Worm (Caenorhabditis elegans): ENCODE data around the gene nspc-17.
A peak's percentile ranks its signal among the peaks of the same experiment; 100 is the strongest.

nspc-17 gene

DNA sequence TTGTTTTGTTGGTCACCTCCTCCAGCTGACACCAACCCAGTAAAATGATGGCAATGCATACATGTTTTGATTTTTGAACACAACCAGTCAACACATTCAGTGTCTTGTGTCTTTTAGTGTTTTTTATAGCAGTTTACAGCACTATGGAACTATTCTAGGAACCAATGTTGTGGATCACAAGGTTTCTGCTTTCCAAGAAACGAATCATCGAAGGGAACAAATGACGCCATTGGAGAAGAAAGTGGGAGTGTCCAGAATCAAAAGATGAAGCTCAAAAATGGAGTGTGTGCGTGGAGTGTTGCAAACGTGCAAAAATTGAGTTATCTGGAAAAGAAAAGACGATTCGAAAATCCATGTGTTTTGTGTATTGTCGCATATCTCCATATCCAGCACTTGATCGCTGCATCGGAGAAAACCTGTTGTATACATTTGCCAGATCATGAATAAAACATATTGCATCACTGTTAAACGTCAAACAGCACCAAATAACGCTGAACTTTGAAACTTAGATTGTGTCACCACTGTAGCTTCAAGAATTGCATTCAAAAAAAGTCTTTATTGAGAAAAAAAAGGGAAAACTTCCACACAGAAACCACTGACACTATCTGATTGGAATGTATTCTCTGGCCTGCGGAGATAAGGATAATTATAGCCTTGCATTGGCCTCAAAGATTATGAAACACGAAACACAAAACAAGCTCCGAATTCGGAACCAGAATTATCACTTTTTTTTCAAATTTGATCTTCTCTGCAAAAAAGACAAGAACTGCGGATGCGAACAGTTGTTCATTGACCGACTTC, 37.5 kb upstream of the nspc-17 start (continued):
- TF ChIP-seq ZK546.5 (tag; optimal IDR thresholded peaks at IDR 0.05) (no peak), eor-1 (tag; optimal IDR thresholded peaks at IDR 0.05) (no peak), nhr-76 (tag; optimal IDR thresholded peaks at IDR 0.05) (no peak), ceh-82 (tag; optimal IDR thresholded peaks at IDR 0.05) (no peak), unc-62 (GFP tag; optimal IDR thresholded peaks at IDR 0.05) (no peak), nhr-43 (tag; optimal IDR thresholded peaks at IDR 0.05; ENCODE audit: poor library complexity, severe bottlenecking) (peak; percentile 85), elt-2 (tag; optimal IDR thresholded peaks at IDR 0.05) (peak; percentile 55), elt-3 (tag; optimal IDR thresholded peaks at IDR 0.05) (peak in 2 of 3 experiments; percentile 41 to 79), nhr-12 (tag; optimal IDR thresholded peaks at IDR 0.05) (no peak), nhr-25 (tag; optimal IDR thresholded peaks at IDR 0.05) (no peak), nhr-67 (tag; optimal IDR thresholded peaks at IDR 0.05) (no peak), nhr-77 (tag; optimal IDR thresholded peaks at IDR 0.05) (no peak)

DNA sequence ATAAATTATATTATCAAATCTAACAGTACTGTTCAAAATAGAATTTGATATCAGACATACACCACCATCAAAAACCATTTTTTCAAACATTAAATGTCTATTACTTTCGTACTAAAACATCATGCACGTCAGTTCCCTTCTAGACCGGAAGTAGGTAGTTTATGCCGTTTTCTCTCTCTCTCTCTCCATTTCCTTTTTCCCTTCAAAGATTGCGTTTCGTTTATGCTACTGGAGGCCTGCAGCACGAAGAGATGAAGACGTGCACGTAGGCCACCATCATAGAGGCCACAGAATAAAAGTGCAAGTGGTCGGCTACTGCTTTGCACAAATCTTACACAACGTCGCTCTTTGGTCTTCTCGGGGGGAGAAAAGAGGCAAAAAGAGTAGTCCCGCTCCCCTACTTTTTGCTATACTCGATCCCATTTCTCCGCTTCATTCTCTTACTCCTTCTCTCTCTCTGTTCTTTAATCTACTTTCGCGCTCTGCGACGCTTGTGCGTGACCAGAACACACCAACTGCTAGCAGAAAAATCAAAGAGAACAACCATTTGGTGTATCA, 36.5 kb upstream of the nspc-17 start:
- peak; percentile 70 for TF ChIP-seq tbx-2 (tag; optimal IDR thresholded peaks at IDR 0.05)
- peak; percentile 4 for TF ChIP-seq lin-15B (tag; optimal IDR thresholded peaks at IDR 0.05)
- TF ChIP-seq pha-4 (tag; optimal IDR thresholded peaks at IDR 0.05) = peak; percentile 70
- peak; percentile 74 for TF ChIP-seq nhr-25 (tag; optimal IDR thresholded peaks at IDR 0.05)
- no peak for TF ChIP-seq zag-1 (tag; optimal IDR thresholded peaks at IDR 0.05)
- TF ChIP-seq lin-39 (tag; optimal IDR thresholded peaks at IDR 0.05) = peak; percentile 89
- no peak for TF ChIP-seq nhr-28 (tag; optimal IDR thresholded peaks at IDR 0.05)
- no peak for TF ChIP-seq snpc-4 (tag; optimal IDR thresholded peaks at IDR 0.05)
- TF ChIP-seq nhr-237 (tag; optimal IDR thresholded peaks at IDR 0.05) = no peak
- peak; percentile 36 for TF ChIP-seq elt-1 (tag; optimal IDR thresholded peaks at IDR 0.05)
- peak; percentile 32 for TF ChIP-seq R02D3.7 (tag; optimal IDR thresholded peaks at IDR 0.05)
- TF ChIP-seq nhr-43 (tag; optimal IDR thresholded peaks at IDR 0.05; ENCODE audit: poor library complexity, severe bottlenecking) = peak; percentile 52
- peak in 1 of 3 experiments; percentile 59 for TF ChIP-seq elt-3 (tag; optimal IDR thresholded peaks at IDR 0.05)
- no peak for TF ChIP-seq lsy-12 (tag; optimal IDR thresholded peaks at IDR 0.05)
- peak; percentile 22 for TF ChIP-seq egl-5 (tag; optimal IDR thresholded peaks at IDR 0.05)
- no peak for TF ChIP-seq nhr-12 (tag; optimal IDR thresholded peaks at IDR 0.05)
- TF ChIP-seq nhr-77 (tag; optimal IDR thresholded peaks at IDR 0.05) = no peak
- TF ChIP-seq ceh-82 (tag; optimal IDR thresholded peaks at IDR 0.05) = peak; percentile 48
- no peak for TF ChIP-seq unc-39 (tag; optimal IDR thresholded peaks at IDR 0.05)
- peak; percentile 17 for TF ChIP-seq hmg-11 (tag; optimal IDR thresholded peaks at IDR 0.05)
- TF ChIP-seq nhr-23 (tag; optimal IDR thresholded peaks at IDR 0.05) = peak; percentile 31
- TF ChIP-seq egl-27 (tag; optimal IDR thresholded peaks at IDR 0.05) = peak; percentile 12
- TF ChIP-seq ztf-4 (tag; optimal IDR thresholded peaks at IDR 0.05) = no peak
- TF ChIP-seq ama-1 (optimal IDR thresholded peaks at IDR 0.05) = no peak
- peak; percentile 73 for TF ChIP-seq fkh-10 (GFP tag; optimal IDR thresholded peaks at IDR 0.05)
- TF ChIP-seq nhr-76 (tag; optimal IDR thresholded peaks at IDR 0.05) = no peak
- TF ChIP-seq jun-1 (tag; optimal IDR thresholded peaks at IDR 0.05) = peak; percentile 33
- no peak for TF ChIP-seq pqm-1 (tag; optimal IDR thresholded peaks at IDR 0.05)
- peak; percentile 61 for TF ChIP-seq nhr-11 (tag; optimal IDR thresholded peaks at IDR 0.05)
- TF ChIP-seq elt-2 (tag; optimal IDR thresholded peaks at IDR 0.05) = peak; percentile 22
- no peak for TF ChIP-seq fkh-2 (tag; optimal IDR thresholded peaks at IDR 0.05)
- peak; percentile 39 for TF ChIP-seq ceh-28 (tag; optimal IDR thresholded peaks at IDR 0.05)
- TF ChIP-seq unc-62 (GFP tag; optimal IDR thresholded peaks at IDR 0.05) = peak; percentile 33
- TF ChIP-seq daf-12 (tag; optimal IDR thresholded peaks at IDR 0.05) = peak; percentile 61
- TF ChIP-seq eor-1 (tag; optimal IDR thresholded peaks at IDR 0.05) = no peak
- no peak for TF ChIP-seq ceh-16 (tag; optimal IDR thresholded peaks at IDR 0.05)
- TF ChIP-seq aly-2 (tag; optimal IDR thresholded peaks at IDR 0.05) = no peak
- no peak for TF ChIP-seq ztf-11 (tag; optimal IDR thresholded peaks at IDR 0.05)
- peak; percentile 8 for TF ChIP-seq ceh-9 (tag; optimal IDR thresholded peaks at IDR 0.05)
- peak; percentile 48 for TF ChIP-seq sea-2 (GFP tag; optimal IDR thresholded peaks at IDR 0.05)
- no peak for TF ChIP-seq nhr-67 (tag; optimal IDR thresholded peaks at IDR 0.05)
- TF ChIP-seq ZK546.5 (tag; optimal IDR thresholded peaks at IDR 0.05) = no peak
- TF ChIP-seq fos-1 (tag; optimal IDR thresholded peaks at IDR 0.05) = peak; percentile 15
- TF ChIP-seq mdl-1 (tag; optimal IDR thresholded peaks at IDR 0.05) = peak; percentile 63
- peak; percentile 65 for TF ChIP-seq nfya-1 (tag; optimal IDR thresholded peaks at IDR 0.05; ENCODE audit: insufficient read depth)
- TF ChIP-seq skn-1 (tag; optimal IDR thresholded peaks at IDR 0.05) = no peak
- no peak for TF ChIP-seq mml-1 (tag; optimal IDR thresholded peaks at IDR 0.05)

All from whole organism, L3 larva.